Fruit fly (Drosophila melanogaster) whole organism, embryonic: ENCODE data around the gene BHD.

ENCODE experiments used
- Ada2b ChIP-seq: fragments of 200-800 bp; sonication (Bioruptor generic); IDR thresholded peaks from 2 replicates; pipeline ENCODE4 v1.3.6; 2022; ENCODE audit warnings: missing biosample characterization, missing genetic modification characterization
- Ets97D ChIP-seq: fragments of 200-800 bp; sonication (Bioruptor generic); optimal IDR thresholded peaks from 3 replicates; lab custom pipeline; 2016; ENCODE audit warnings: missing biosample characterization, missing genetic modification characterization

DNA sequence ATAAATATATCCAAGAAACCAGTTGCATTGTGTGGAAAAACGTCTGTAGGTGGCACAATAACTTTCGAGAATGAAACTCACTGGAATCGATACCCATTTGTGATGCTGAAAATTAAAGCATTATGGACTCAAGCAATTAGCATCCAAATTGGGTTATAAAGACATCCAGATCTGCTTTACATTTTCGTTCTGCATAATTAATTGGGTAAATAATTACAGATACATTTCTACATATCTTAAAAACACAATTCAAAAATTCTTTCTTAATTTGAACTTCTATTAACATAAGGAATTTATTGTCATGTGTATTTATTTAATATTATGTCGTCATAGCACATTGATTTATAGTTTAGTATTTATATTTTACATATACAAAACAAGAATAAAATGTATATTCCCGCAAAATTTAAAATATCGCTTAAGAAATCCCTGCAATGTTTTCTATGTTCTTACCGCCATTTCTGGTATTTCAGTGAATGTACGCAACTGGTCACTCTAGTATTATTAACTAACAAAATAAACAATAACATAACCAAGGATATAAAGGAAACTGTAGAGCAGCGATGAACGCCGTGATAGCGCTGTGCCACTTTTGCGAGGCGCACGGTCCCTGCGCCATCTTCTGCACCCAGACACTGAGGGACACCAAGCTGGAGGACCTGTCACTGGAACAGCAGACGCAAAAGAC lies at the start of gene BHD, which contains the start of gene CG14829:
- TF ChIP-seq Ets97D (no peak), Ada2b (GFP tag; lab: Robert Waterston, UW) (no peak)
